Worm (Caenorhabditis elegans) whole organism, late embryonic: ENCODE data around the gene F11D11.12.

Source experiments
- C08G9.2 ChIP-seq: sonication (generic microtip); optimal IDR thresholded peaks from 2 replicates; lab custom pipeline; 2016; ENCODE audit warnings: mild to moderate bottlenecking, missing genetic modification characterization, moderate library complexity, missing compliant biosample characterization
- ama-1 ChIP-seq: fragments of 150-350 bp; optimal IDR thresholded peaks from 2 replicates; lab custom pipeline; 2014
- ceh-14 ChIP-seq: sonication (generic microtip); optimal IDR thresholded peaks from 2 replicates; lab custom pipeline; 2016; ENCODE audit warnings: missing genotype, missing genetic modification characterization, missing compliant biosample characterization
- ceh-18 ChIP-seq: sonication (generic microtip); optimal IDR thresholded peaks from 2 replicates; lab custom pipeline; 2016; ENCODE audit warnings: missing genetic modification characterization, missing compliant biosample characterization
- ceh-19 ChIP-seq: fragments of 200-800 bp; sonication (Bioruptor generic); optimal IDR thresholded peaks from 2 replicates; lab custom pipeline; 2018; ENCODE audit warnings: mild to moderate bottlenecking, missing genetic modification characterization, missing compliant biosample characterization
- ceh-22 ChIP-seq: sonication (generic microtip); optimal IDR thresholded peaks from 2 replicates; lab custom pipeline; 2017; ENCODE audit warnings: missing biosample characterization, missing genetic modification characterization
- ceh-30 ChIP-seq: fragments of 150-350 bp; optimal IDR thresholded peaks from 2 replicates; lab custom pipeline; 2014; ENCODE audit warnings: missing biosample characterization, missing genetic modification characterization
- ceh-34 ChIP-seq: sonication (generic microtip); optimal IDR thresholded peaks from 2 replicates; lab custom pipeline; 2016; ENCODE audit warnings: mild to moderate bottlenecking, missing genetic modification characterization, missing compliant biosample characterization
- ceh-6 ChIP-seq: fragments of 200-800 bp; sonication (Bioruptor generic); optimal IDR thresholded peaks from 2 replicates; lab custom pipeline; 2018; ENCODE audit warnings: mild to moderate bottlenecking, missing genetic modification characterization, missing compliant biosample characterization
- ceh-9 ChIP-seq: sonication (generic microtip); optimal IDR thresholded peaks from 2 replicates; lab custom pipeline; 2016; ENCODE audit warnings: mild to moderate bottlenecking, missing genetic modification characterization, inconsistent platforms, missing compliant biosample characterization
- dmd-4 ChIP-seq: sonication (generic microtip); optimal IDR thresholded peaks from 2 replicates; lab custom pipeline; 2016; ENCODE audit warnings: borderline replicate concordance, missing genetic modification characterization, missing compliant biosample characterization
- elt-4 ChIP-seq: sonication (generic microtip); optimal IDR thresholded peaks from 2 replicates; lab custom pipeline; 2016; ENCODE audit warnings: missing genetic modification characterization, missing compliant biosample characterization
- fax-1 ChIP-seq: sonication (generic microtip); optimal IDR thresholded peaks from 2 replicates; lab custom pipeline; 2016; ENCODE audit warnings: missing genotype, missing genetic modification characterization, missing compliant biosample characterization
- fkh-10 ChIP-seq: fragments of 150-350 bp; optimal IDR thresholded peaks from 2 replicates; lab custom pipeline; 2014; ENCODE audit warnings: missing biosample characterization, missing genetic modification reagents, missing genetic modification characterization
- hlh-13 ChIP-seq: fragments of 200-800 bp; sonication (Bioruptor generic); optimal IDR thresholded peaks from 2 replicates; lab custom pipeline; 2018; ENCODE audit warnings: mild to moderate bottlenecking, missing genetic modification characterization, missing compliant biosample characterization
- hlh-30 ChIP-seq: sonication (generic microtip); optimal IDR thresholded peaks from 2 replicates; lab custom pipeline; 2017; ENCODE audit warnings: antibody characterized with exemption, missing genetic modification characterization, missing compliant biosample characterization; ENCODE audit not compliant: insufficient read depth
- hlh-8 ChIP-seq: sonication (generic microtip); optimal IDR thresholded peaks from 2 replicates; lab custom pipeline; 2016; ENCODE audit warnings: missing genotype, missing genetic modification characterization, missing compliant biosample characterization
- madf-2 ChIP-seq: sonication (generic microtip); optimal IDR thresholded peaks from 2 replicates; lab custom pipeline; 2017; ENCODE audit warnings: missing genetic modification characterization, missing compliant biosample characterization
- mec-3 ChIP-seq: sonication (generic microtip); optimal IDR thresholded peaks from 2 replicates; lab custom pipeline; 2016; ENCODE audit warnings: borderline replicate concordance, missing genetic modification characterization, missing compliant biosample characterization
- nfya-1 ChIP-seq: sonication (generic microtip); optimal IDR thresholded peaks from 2 replicates; lab custom pipeline; 2017; ENCODE audit warnings: missing genetic modification characterization, mild to moderate bottlenecking, missing compliant biosample characterization, antibody characterized with exemption, moderate library complexity
- npax-4 ChIP-seq: sonication (generic microtip); optimal IDR thresholded peaks from 2 replicates; lab custom pipeline; 2016; ENCODE audit warnings: missing genetic modification characterization, missing compliant biosample characterization
- odd-2 ChIP-seq: sonication (generic microtip); optimal IDR thresholded peaks from 2 replicates; lab custom pipeline; 2017; ENCODE audit warnings: antibody characterized with exemption, mild to moderate bottlenecking, missing genetic modification characterization, missing compliant biosample characterization
- pat-9 ChIP-seq: fragments of 200-800 bp; sonication (Bioruptor generic); optimal IDR thresholded peaks from 2 replicates; lab custom pipeline; 2018; ENCODE audit warnings: mild to moderate bottlenecking, missing genetic modification characterization, moderate library complexity, missing compliant biosample characterization
- pax-1 ChIP-seq: fragments of 150-350 bp; optimal IDR thresholded peaks from 2 replicates; lab custom pipeline; 2014; ENCODE audit warnings: missing biosample characterization, missing genetic modification characterization
- pha-2 ChIP-seq: sonication (generic microtip); optimal IDR thresholded peaks from 2 replicates; lab custom pipeline; 2017; ENCODE audit warnings: mild to moderate bottlenecking, missing genetic modification characterization, missing compliant biosample characterization
- pros-1 ChIP-seq: fragments of 150-350 bp; optimal IDR thresholded peaks from 2 replicates; lab custom pipeline; 2014; ENCODE audit warnings: missing biosample characterization, missing genetic modification reagents, missing genetic modification characterization
- sdc-2 ChIP-seq: sonication (generic microtip); optimal IDR thresholded peaks from 2 replicates; lab custom pipeline; 2016; ENCODE audit warnings: missing genotype, missing genetic modification characterization, missing compliant biosample characterization
- sox-2 ChIP-seq: fragments of 200-800 bp; sonication (Bioruptor generic); IDR thresholded peaks from 2 replicates; pipeline ENCODE4 v1.3.6; 2022; ENCODE audit warnings: missing genetic modification reagents, missing genetic modification characterization, missing compliant biosample characterization
- sox-4 ChIP-seq: sonication (generic microtip); optimal IDR thresholded peaks from 2 replicates; lab custom pipeline; 2017; ENCODE audit warnings: mild to moderate bottlenecking, missing genetic modification characterization, inconsistent platforms, missing compliant biosample characterization
- syd-9 ChIP-seq: sonication (generic microtip); optimal IDR thresholded peaks from 2 replicates; lab custom pipeline; 2016; ENCODE audit warnings: mild to moderate bottlenecking, missing genetic modification characterization, moderate library complexity, missing compliant biosample characterization
- tbx-2 ChIP-seq: sonication (generic microtip); optimal IDR thresholded peaks from 2 replicates; lab custom pipeline; 2016; ENCODE audit warnings: missing genetic modification characterization, missing compliant biosample characterization
- unc-42 ChIP-seq: sonication (generic microtip); optimal IDR thresholded peaks from 2 replicates; lab custom pipeline; 2016; ENCODE audit warnings: missing genotype, missing genetic modification characterization, missing compliant biosample characterization
- unc-55 ChIP-seq: sonication (generic microtip); optimal IDR thresholded peaks from 2 replicates; lab custom pipeline; 2017; ENCODE audit warnings: missing biosample characterization, missing genetic modification reagents, missing genetic modification characterization
- unc-86 ChIP-seq: sonication (generic microtip); optimal IDR thresholded peaks from 2 replicates; lab custom pipeline; 2016; ENCODE audit warnings: missing genetic modification characterization, missing compliant biosample characterization
- zip-5 ChIP-seq: sonication (generic microtip); optimal IDR thresholded peaks from 2 replicates; lab custom pipeline; 2016; ENCODE audit warnings: missing genetic modification characterization, missing compliant biosample characterization

Gene F11D11.12

DNA sequence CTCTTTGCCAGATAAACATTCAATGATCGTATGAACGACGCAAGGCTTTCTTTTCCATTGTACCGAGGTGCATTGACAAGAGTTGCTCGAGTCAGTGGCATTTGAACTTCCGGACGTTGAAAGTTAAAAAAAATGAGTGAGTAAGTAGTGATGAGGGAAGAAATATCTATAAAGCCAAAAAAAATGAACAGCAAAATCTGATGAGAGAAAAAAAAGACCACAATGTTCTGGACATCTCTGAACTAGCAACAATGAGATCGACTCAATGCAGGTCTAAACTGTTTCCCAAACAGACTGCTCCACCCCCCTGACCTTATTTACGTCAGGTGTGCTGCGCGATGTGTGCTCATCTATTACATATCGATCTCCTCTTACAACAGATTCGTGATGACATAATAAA is at the start of gene F11D11.12, which contains the start of gene F11D11.21:
Gene F11D11.12 (minus strand): TSS at position 238 of the 400 bp plus-strand sequence.
Gene F11D11.21 (minus strand): TSS at position 101 of the 400 bp plus-strand sequence.
- no peak for TF ChIP-seq C08G9.2 (tag; lab: Kevin White, UChicago)

DNA sequence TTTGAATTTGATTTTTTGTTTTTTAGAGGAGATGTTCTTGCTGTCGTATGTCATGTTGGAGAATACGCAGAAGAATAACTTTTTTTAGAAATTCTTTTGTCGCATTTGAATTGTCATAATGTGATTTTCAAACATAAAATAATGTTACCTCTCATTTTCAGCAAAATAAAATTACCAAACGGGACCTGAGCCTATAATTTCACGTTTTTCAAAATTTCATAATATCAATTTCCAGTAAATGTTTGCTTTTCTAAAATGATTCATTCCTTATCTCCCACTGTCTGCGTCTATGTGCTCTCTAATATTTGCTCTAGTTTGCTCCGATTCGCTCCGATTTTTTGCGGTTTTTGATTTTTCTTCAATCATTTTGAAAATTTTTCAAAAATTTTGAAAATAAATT is 40.2 kb upstream of the F11D11.12 start, which contains the start of gene nhr-231:
Gene nhr-231 (plus strand): TSS at position 301 of the 400 bp plus-strand sequence.
- TF ChIP-seq npax-4 (no peak), unc-86 (tag; lab: Kevin White, UChicago) (no peak), hlh-8 (tag; lab: Kevin White, UChicago) (no peak), mec-3 (tag; lab: Kevin White, UChicago) (no peak), pax-1 (tag; lab: Kevin White, UChicago) (no peak), madf-2 (tag; lab: Kevin White, UChicago) (no peak), ceh-22 (tag; lab: Kevin White, UChicago) (no peak), fkh-10 (GFP tag; lab: Kevin White, UChicago) (no peak), ceh-18 (tag; lab: Kevin White, UChicago) (no peak), sdc-2 (tag; lab: Kevin White, UChicago) (no peak), elt-4 (tag; lab: Kevin White, UChicago) (no peak), nfya-1 (tag; lab: Kevin White, UChicago) (no peak), ceh-34 (tag; lab: Kevin White, UChicago) (no peak), tbx-2 (tag; lab: Kevin White, UChicago) (no peak), fax-1 (no peak), ceh-6 (GFP tag; lab: Kevin White, UChicago) (no peak), syd-9 (tag; lab: Kevin White, UChicago) (no peak)
- TF ChIP-seq, all 69 proteins: peak for 0

DNA sequence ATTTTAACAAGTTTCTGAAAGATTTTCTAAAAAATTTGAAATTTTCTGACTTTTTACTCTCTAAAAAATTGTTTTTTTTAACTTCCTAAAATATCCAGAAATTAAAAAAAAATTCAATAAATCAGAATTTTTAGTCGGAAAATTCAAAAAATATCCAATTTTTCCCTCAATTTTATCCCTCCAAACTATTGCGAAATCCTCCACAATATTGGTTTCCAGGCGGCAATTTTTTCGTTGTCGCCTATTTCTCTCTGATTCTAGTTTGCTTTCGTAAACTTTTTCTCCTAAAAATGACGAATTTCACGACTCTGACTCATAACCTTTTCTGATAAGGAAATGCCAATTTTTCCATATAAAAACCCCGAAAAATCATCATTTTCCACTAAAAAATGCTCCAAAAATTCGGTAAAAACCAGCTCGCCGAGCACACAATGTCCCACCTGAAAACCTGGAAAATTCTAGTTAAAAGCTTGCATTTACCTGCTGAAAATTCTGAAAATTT is 37.0 kb upstream of the F11D11.12 start, which contains the start of gene Y17D7B.2:
Gene Y17D7B.2 (plus strand): TSS at position 323 of the 502 bp plus-strand sequence.
- TF ChIP-seq odd-2 (tag; lab: Kevin White, UChicago) (no peak), ceh-9 (tag; lab: Kevin White, UChicago) (no peak), pha-2 (tag; lab: Kevin White, UChicago) (no peak), hlh-13 (GFP tag; lab: Kevin White, UChicago) (no peak)
- TF ChIP-seq, all 69 proteins: peak for 0

DNA sequence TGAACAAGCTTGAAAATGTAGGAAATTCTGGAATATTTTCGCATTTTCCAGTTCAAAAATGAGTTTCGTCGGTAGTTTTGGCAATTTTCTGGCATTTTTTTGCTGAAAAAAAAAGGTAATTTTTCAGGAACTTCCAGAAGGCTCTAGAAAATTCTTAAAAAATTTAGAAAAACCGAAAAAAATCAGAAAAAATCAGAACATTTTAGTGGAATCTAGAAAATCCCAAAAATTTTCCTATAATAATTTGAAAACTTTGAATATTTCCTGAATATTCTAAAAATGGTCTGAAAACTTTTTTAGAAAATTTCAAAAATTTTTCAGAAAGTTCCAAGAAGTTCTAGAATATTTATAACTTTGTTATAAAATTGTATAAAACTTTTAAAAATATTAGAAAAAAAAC is 36.2 kb upstream of the F11D11.12 start, which contains the start of gene Y17D7B.3:
Gene Y17D7B.3 (minus strand): TSS at position 101 of the 400 bp plus-strand sequence.
- TF ChIP-seq ceh-19 (GFP tag; lab: Kevin White, UChicago) (no peak), ceh-14 (no peak), unc-42 (tag; lab: Kevin White, UChicago) (no peak), ama-1 (lab: Kevin White, UChicago) (no peak), sox-2 (GFP tag; lab: Robert Waterston, UW) (no peak), ceh-30 (tag; lab: Kevin White, UChicago) (no peak), fax-1 (no peak), nfya-1 (tag; lab: Kevin White, UChicago) (no peak), dmd-4 (tag; lab: Kevin White, UChicago) (no peak), unc-55 (GFP tag; lab: Kevin White, UChicago) (no peak), ceh-22 (tag; lab: Kevin White, UChicago) (no peak), sox-4 (tag; lab: Kevin White, UChicago) (no peak), zip-5 (no peak), pros-1 (tag; lab: Kevin White, UChicago) (no peak), ceh-34 (tag; lab: Kevin White, UChicago) (no peak), pat-9 (no peak), sdc-2 (tag; lab: Kevin White, UChicago) (no peak), hlh-30 (tag; lab: Kevin White, UChicago) (no peak)
